Fruit fly (Drosophila melanogaster) whole organism: ENCODE measurements around the gene Exo70.

Experiments
- CG8478 ChIP-seq: fragments of >200 bp; optimal IDR thresholded peaks from 2 replicates; lab custom pipeline; 2018; ENCODE audit warnings: inconsistent platforms
- Dll ChIP-seq: fragments of >200 bp; optimal IDR thresholded peaks from 2 replicates; lab custom pipeline; 2017
- EcR ChIP-seq, 2 experiments: fragments of >200 bp; optimal IDR thresholded peaks; 2 replicates each; lab custom pipeline; 2017; ENCODE audit warnings: missing biosample characterization in 2 of 2, missing genetic modification characterization in 2 of 2, missing genetic modification reagents in 2 of 2
- pan ChIP-seq: fragments of >200 bp; optimal IDR thresholded peaks from 2 replicates; lab custom pipeline; 2017
- psq ChIP-seq: fragments of >200 bp; optimal IDR thresholded peaks from 2 replicates; lab custom pipeline; 2017
- usp ChIP-seq: fragments of >200 bp; optimal IDR thresholded peaks from 2 replicates; lab custom pipeline; 2017; ENCODE audit warnings: missing biosample characterization, missing genetic modification characterization, mixed read lengths

Exo70 gene

DNA sequence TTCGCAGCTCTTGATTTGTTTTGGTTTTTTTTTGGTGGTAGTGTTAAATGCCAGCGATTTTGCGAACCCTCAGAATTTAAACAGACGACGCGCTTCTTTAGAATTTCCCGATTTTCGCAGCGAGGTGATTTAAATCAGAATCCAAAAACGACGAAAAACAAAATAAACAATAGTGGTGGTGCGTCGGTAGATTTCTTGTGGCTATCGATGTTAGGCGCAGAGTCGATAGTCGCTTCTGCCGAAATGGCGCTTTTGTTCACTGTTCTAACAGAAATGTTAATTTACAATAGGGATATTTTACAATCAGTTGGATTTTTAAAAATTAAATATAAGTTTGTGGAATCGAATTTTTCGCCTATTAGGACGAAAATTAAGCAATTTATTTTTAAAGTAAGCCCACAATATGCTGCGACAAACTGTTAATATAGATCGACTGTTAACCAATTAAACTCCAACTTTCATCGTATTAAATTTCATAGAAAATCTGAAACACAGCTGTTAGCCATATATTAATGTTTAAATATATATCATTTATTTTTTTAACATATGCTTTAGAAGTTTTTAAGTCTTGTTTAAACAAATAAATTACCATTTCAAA lies 37.6 kb downstream of the Exo70 start, which contains the start of gene CG6983:
Gene CG6983, minus strand, starts transcription at position 176 of the 598 bp plus-strand sequence.
- TF ChIP-seq Dll (lab: Kevin White, UChicago) = no peak
- no peak for TF ChIP-seq EcR (GFP tag; optimal IDR thresholded peaks at IDR 0.05; lab: Kevin White, UChicago)
- TF ChIP-seq psq = no peak
- no peak for TF ChIP-seq usp (GFP tag; lab: Kevin White, UChicago)
- no peak for TF ChIP-seq CG8478
- no peak for TF ChIP-seq pan (lab: Kevin White, UChicago)

DNA sequence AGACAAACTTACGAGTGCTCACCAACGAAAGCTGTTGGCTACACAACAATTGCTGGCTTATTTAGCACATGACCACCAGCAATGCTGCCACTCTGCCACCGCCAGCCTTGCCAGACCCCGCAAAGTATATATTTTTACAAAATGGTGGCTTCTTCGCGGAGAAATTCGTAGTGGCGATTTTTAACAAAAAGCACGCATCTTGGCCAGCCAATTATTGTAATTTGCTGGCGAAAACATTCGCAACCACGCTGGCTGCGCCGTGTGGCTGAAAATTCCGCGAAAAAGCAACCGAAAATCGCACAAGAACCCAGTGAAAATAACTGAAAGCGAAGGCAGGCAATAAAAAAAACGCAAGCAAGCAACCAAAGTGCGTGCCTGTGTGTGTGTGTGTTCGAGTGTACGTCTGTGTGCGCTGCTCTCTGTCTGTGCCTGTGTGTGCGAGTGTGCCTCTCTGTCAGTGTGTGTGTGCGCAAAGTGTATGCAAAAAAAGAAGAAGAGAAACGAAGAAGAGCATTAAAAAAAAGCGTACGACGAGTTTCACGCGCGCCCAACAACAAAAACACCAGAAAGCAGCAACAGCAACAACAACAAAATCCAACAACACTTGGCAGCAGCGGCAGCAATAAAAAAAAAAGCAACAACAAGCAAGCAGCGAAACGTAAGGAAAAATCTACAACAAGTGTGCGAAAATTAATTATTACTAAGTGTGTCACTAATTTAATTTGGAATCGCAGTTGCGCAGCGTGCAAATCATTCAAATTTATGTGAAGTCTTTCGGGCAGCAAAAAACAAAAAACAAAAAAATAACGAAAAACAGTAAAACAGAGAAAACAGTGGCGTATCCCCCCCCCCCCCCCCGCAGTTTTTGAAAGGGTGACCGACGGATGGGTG lies 38.4 kb downstream of the Exo70 start, which contains the start of gene Gug:
Gene Gug, plus strand, starts transcription at position 123 of the 891 bp plus-strand sequence.
- no peak for TF ChIP-seq CG8478
- no peak for TF ChIP-seq Dll (lab: Kevin White, UChicago)
- no peak for TF ChIP-seq psq
- TF ChIP-seq usp (GFP tag; lab: Kevin White, UChicago) = no peak
- TF ChIP-seq pan (lab: Kevin White, UChicago) = no peak
- no peak for TF ChIP-seq EcR (GFP tag; optimal IDR thresholded peaks at IDR 0.05; lab: Kevin White, UChicago)

DNA sequence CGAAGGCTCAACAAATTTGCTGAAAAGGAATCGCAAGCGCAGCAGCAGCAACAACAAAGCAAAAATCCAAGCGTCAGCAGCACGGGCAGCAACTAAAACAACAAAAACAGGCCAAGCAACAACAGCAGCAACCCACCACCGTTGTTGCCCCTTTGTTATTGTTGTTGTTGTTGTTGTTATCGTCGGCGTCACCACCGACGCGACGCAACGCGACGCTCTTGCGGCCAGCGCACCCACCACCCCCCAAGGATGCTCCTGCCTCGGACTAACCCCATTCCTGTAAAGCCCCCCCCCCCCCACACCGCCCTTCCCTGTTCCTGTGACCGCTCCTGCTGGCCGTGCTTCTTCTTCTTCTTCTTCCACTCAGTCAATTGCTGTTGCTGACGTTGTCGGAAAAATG lies 39.1 kb downstream of the Exo70 start:
- TF ChIP-seq pan (lab: Kevin White, UChicago) (no peak), Dll (lab: Kevin White, UChicago) (no peak), EcR (GFP tag; optimal IDR thresholded peaks at IDR 0.05; lab: Kevin White, UChicago) (no peak), psq (no peak), CG8478 (no peak), usp (GFP tag; lab: Kevin White, UChicago) (no peak)

DNA sequence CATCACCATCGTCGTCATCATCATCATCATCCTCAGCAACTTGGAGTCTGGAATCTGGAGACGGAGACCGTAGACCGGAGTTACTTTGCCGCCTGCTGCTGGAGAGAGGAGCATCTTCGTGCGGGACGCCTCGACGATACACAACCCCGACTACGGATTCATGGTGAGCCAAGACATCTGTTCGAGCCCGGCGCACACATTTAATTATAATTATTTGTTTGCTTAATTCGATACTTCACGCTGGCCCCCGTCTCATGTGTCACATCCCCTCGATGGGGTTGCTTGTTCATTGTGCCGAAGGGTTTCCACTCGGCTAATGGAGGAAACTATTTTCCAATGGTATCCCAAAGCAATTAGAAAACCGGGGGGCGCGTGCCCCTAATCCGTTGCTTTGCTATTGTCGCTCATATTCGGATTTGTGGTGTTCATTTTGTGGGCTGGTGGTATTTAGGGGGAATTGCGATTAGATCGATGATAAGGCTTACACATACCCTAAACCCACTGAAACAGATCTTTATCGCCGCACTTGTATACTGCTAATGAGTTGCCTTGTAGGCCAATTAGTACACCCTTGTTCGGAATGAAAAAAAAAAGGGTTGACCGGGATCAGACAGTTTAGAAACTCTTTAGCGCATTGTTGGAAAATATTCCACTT lies 40.4 kb downstream of the Exo70 start:
- TF ChIP-seq EcR (GFP tag; optimal IDR thresholded peaks at IDR 0.05; lab: Kevin White, UChicago) = no peak

DNA sequence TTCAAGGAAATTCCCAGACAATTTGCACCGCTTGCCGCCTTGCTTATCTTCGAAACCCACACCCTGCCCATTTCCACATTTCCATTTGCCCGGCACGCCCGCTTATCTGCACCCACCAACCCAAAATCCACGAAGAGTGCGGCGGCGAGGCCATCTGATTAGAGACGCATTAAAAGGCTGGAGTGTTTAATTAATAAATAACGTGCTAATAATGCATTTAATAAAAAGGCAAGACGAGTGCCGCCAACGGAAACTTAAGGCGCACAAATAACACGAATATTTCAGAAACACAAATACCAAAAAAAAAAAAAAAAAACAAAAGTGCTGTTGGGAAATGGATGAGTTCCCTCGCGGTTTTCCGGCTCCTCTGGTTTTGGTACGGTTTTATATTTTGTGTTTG lies 41.3 kb downstream of the Exo70 start:
- TF ChIP-seq Dll (lab: Kevin White, UChicago) = no peak
- TF ChIP-seq CG8478 = no peak

DNA sequence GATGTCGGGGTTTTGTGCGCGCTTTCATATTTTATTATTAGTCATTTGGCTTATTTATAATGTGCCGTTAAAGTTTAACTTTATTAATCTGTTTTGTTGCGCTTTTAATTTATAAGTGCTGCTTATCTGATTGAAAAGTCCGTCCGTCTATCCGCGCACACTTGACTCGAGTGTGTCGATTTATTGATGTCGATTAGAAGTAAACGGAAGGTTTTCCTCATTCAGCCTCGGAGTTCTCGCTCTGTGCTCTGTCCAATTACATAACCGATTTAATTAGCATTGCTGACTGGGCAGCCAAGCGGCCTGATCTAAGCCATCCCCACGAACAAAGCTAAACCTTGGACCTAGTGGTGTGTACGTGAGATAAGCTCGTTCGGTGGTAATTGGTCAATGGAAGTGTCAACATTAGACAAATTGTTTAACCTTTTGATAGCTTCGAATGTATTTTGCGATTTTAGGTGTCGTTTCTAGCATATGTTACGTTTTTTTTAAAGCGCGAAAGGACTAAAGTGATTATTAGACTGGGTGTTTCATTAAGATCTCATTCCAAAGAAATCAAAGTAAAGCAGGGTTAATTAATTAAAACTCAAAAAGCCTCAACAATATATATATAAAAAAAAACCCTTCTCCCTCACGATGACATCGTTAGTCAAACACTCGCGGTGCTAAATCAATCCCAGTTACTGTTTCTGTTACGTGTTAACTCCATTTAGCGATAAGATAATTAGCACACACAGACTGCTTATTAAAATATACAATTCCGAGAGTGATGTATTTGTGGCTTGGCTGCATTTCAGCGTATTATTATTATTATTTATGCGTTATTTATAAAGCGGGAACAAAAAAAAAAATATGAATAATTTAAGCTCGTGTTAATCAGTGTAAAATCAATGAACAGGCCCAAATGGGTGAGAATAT lies 42.1 kb downstream of the Exo70 start:
- no peak for TF ChIP-seq psq
- no peak for TF ChIP-seq usp (GFP tag; lab: Kevin White, UChicago)
- TF ChIP-seq Dll (lab: Kevin White, UChicago) = no peak
- no peak for TF ChIP-seq pan (lab: Kevin White, UChicago)
- no peak for TF ChIP-seq CG8478
- no peak for TF ChIP-seq EcR (GFP tag; optimal IDR thresholded peaks at IDR 0.05; lab: Kevin White, UChicago)

DNA sequence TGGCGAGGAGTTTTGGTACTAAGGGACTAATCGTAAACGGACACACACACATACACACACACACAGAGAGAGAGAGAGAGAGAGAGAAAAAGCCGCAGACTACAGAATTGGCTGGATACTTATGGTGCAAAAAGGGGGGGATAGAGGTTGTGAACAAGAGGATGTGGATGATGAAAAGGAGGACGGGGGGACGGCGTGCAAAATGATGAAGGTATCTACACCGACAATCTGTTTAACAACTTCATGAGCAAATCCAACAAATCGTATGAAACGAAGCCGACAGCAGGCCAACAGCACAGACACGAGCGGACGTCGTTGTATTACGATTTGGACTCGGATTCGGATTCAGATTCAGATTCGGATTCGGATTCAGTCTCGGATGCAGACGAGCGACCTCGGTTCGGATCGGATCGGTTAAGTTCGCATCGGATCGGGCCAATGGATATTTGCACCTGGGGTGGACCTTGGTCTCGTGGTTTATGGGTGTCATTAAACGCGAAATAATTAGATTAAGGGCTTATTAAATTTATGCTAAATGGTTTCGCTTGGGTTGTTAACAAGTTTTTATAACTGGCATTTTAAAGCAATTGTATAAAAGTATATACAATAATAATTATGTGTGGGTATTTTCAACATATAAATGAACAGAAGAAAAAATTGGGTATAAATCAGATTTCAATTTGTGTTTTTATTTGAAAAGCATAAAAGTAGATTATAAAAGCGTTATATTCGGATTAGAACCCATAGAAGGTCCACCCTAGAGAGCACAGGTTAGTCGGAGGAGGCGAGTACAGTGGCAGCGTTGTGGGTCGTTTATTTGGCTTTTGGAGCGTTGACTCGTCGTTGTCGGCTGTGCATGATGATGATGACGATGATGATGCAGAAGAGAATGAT lies 43.6 kb downstream of the Exo70 start:
- peak in 1 of 2 experiments; percentile 19 for TF ChIP-seq EcR (GFP tag; optimal IDR thresholded peaks at IDR 0.05; lab: Kevin White, UChicago)
- no peak for TF ChIP-seq pan (lab: Kevin White, UChicago)
- peak; percentile 9 for TF ChIP-seq CG8478

DNA sequence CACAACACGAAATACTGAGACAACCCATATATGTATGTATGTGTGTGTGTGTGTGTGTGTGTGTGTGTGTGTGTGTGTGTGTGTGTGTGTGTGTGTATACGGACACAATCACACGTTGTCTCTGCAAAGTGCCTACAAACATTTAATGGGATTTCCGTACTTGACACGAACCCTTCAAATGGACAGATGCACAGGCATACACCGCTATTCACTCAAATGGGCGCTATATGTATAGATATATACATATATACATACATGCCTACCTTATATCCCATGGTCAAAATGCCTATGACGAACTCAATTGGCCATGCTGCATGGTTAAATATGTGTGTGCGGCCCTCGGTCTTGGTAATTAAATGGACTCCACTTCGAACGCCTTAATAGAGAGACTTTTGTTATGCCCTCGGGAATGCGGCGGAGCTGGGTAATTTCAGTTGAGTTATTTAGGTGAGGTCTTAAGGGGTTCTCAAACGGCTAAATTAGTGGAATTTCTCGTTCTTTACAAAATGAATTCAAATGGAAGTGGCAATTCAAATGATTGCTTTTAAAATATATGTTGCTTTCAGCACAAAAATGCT lies 44.9 kb downstream of the Exo70 start:
- TF ChIP-seq Dll (lab: Kevin White, UChicago) = no peak
- TF ChIP-seq pan (lab: Kevin White, UChicago) = no peak
- TF ChIP-seq CG8478 = no peak
- TF ChIP-seq psq = no peak
- no peak for TF ChIP-seq usp (GFP tag; lab: Kevin White, UChicago)
- no peak for TF ChIP-seq EcR (GFP tag; optimal IDR thresholded peaks at IDR 0.05; lab: Kevin White, UChicago)

DNA sequence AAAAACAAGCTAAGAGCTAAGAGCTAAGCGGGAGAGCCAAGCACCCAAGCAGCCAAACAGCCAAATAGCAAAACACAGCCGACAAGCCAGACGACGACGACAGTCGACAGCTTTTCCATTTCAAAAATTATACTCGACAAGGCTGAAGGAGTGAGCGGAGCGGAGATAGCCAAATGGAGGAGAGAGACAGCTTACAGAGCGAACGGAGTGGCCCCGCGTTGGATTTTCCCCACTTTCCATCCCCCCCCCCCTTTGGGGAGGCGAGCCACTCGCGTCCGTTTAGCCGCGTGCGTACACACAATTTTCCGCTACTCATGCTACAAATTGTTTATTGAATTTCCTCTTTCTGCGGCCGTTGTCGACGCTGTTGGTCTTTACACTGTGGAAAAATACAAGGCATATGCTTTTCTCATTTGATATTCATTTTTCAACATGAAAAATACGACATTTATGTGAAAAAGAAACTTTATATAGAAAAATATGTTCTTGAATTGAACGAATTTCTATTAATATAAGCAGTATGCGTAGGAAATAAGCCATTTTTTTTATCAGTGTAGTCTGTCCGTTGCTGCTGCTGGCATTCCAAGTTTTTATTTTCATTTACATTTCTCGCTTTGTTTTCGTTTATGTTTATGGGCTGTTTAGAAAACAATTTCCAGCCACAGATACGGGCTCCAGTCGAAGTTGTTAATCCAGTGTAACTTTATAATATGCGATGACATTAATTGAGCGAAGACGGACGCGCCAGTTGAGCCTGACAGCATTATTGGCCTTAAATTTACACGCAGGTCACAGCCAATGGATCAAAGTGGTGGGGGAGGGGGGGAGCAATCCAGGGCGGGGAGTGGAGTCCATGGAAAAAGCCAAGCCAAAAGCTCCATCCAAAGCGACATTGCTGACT lies 46.5 kb downstream of the Exo70 start:
- TF ChIP-seq EcR (GFP tag; optimal IDR thresholded peaks at IDR 0.05; lab: Kevin White, UChicago) (no peak), pan (lab: Kevin White, UChicago) (no peak), usp (GFP tag; lab: Kevin White, UChicago) (no peak), Dll (lab: Kevin White, UChicago) (no peak), psq (no peak), CG8478 (no peak)
